Fruit fly (Drosophila melanogaster) ovary, adult (tissue): ENCODE results near the gene CG13658.

ENCODE experiments used
- CG17801 ChIP-seq: fragments of 200-800 bp; optimal IDR thresholded peaks from 2 replicates; lab custom pipeline; 2019; ENCODE audit warnings: missing biosample characterization, mild to moderate bottlenecking, missing genetic modification characterization, moderate library complexity; ENCODE audit not compliant: partially characterized antibody

CG13658 gene

DNA sequence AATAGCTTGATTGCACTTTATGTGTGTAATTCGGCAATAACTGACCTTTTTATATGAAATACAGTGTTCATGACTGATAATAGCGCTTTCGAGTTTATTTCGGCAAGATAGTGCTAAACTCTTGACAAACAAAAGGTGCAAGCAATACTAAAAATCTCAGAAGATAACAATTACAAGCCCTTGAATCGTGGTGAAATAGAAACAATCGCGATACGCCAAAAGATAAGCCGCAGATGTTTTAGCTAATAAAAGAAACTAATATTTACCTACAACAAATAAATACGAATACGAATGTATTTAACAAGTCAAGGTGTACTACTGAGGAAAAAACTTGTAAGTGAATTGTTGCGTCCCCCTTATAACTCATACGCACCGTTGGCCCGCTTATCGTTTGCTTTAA lies 12.0 kb upstream of the CG13658 start:
- TF ChIP-seq CG17801 (GFP tag; lab: Kevin White, UChicago), result peak; percentile 77

DNA sequence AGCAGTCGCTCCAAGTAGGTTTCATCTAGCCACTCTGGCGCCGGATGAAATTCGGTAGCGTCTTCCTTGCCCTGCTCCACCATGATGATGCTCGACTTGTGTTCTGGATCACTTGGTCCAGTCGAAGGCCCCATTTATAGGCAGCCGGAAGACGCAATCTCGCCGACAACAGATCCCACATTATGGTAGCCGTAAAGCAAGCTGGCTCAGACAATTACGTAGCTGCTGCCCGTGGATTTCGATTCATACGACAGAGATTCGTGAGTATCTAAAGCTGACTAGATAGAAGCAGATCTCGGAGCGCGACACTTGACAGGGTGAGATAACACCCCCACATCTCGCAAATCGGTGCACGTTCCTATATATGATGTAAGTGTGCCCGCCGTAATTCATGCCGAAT lies 10.2 kb upstream of the CG13658 start, which contains the start of gene CG10513:
Gene CG10513 (minus strand): TSS at position 101 of the 400 bp plus-strand sequence.
- TF ChIP-seq CG17801 (GFP tag; lab: Kevin White, UChicago), result no peak

DNA sequence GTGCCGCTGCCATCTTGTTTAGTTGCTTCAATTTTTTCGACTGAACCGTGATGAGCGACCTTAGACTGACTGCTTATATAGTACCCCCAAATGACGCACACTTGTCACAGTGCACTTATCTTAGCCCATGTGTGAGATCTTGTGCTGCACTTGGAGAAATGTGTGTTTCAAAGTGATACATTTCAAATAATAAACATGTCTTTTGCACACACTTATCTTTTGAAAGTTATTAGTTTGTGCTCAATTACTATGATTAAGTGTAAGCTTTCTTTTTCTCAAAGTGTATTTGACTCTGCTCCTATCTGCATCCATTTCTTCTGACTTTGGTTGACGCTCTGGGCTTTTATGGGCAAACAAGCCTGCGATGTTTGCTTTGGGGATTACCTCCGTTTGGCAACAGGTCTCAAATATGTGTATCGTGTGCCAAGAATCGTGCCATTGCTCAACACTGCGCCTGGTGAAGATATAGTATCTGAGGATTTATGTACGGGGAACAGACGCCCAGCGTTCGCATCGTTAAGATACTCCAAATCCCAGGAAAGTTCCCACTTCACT lies 7.4 kb upstream of the CG13658 start, which contains the start of gene CG10514:
Gene CG10514 (minus strand): TSS at position 51 of the 555 bp plus-strand sequence.
- TF ChIP-seq CG17801 (GFP tag; lab: Kevin White, UChicago), result no peak

DNA sequence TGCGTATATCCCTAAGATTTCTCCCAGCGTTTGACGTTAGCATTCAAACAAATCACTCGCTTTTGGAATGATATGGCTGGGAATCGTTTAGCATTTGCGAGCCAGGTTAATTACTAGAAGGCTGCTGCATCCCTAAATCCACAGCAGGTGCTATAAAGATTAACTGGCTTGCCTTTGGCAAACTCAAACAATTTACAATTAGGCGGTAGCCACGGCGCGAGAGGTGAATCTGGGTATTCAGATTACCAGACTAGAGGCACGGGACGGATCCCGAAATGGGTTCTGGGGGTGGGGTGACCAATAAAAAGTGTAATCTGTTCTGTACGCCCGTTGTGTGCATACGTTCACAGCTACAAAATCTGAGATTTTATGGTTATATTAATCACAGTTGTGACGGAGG lies 6.1 kb upstream of the CG13658 start, which contains the start of gene CG11892:
Gene CG11892 (plus strand): TSS at position 384 of the 400 bp plus-strand sequence.
- peak; percentile 29 for TF ChIP-seq CG17801 (GFP tag; lab: Kevin White, UChicago)

DNA sequence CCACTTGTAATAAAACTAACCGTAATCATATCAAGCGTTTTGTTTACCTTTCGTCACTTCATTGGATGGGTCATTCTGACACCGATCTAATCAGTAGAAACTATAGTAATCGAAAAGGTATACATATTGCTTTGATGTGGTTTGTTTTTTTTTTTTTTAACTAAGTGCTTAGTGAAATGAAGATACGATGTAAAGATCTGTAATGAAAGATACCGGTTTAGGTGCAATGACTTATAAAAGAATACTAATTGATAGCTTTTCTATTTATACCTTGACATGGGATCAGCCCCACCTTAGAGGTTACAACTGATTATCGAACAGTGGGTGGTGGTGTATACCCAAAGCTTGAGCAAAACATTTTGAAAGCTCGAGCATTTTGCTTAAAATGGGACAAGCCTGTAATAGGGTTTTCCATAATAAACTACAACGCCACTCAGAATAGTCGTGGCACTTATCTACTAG lies 4.0 kb upstream of the CG13658 start, which contains the start of gene CG31300:
Gene CG31300 (plus strand): TSS at position 412 of the 462 bp plus-strand sequence.
- TF ChIP-seq CG17801 (GFP tag; lab: Kevin White, UChicago), result no peak

DNA sequence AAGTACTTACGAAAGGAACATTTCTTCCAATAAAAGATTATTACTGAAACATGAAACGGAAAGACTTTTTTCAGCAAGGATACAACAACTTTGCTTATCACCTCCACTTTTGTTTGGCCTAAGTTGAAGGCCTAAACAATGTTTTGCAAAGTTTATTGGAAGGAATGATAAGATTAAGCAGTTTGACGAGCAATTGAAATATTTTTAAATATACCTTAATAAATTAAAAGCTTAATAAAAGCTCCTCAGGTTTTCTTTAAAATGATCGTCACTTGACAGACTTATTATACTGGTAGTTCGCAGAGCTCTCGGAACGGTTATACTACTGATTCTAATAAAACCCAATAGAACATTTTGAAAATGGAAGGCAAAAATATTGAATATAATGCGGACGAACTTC lies 2.1 kb upstream of the CG13658 start, which contains the start of gene CG31104:
Gene CG31104 (plus strand): TSS at position 301 of the 400 bp plus-strand sequence.
- no peak for TF ChIP-seq CG17801 (GFP tag; lab: Kevin White, UChicago)

DNA sequence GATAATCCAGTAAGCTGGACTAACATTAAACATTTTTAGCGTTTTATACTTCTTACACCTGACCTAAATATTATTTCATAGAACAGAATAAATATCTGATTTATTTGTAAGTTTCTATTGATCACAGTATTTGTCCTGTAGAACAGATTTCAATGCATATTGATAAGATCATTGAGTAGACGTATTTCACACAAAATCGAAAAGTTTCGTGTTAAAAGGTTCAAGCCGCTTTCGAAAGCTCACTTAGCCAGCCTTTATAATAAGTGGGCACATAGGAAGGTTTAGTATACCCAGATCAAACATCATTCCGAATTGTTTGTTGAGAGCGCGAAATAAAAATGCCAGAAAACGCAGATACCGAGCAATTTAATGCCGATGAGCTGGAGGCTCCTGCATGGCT lies 2.3 kb downstream of the CG13658 start, which contains the start of gene CG11893:
Gene CG11893 (plus strand): TSS at position 301 of the 400 bp plus-strand sequence.
- TF ChIP-seq CG17801 (GFP tag; lab: Kevin White, UChicago), result no peak

DNA sequence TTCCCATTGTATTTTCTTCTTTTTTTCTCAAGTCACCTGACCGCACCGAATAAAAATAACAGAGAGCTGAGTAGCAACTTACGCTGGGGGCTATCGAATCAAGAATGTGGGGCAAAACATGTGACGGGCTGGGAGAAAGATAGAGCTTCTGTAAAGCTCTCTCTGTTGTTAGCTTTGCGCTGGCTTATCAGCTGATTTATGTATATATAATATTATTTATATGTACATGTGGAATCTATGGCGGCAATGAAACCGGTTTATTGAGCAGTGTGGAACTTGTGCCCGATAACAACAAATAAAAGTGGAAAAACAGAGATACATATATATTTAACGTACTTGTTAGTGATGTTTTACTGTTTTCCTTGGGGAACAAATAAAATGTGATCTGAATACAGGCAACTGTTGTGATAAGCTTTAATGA lies 5.6 kb downstream of the CG13658 start, which contains the start of gene CG31098:
Gene CG31098 (minus strand): TSS at position 114 of the 421 bp plus-strand sequence.
- TF ChIP-seq CG17801 (GFP tag; lab: Kevin White, UChicago), result peak; percentile 90

DNA sequence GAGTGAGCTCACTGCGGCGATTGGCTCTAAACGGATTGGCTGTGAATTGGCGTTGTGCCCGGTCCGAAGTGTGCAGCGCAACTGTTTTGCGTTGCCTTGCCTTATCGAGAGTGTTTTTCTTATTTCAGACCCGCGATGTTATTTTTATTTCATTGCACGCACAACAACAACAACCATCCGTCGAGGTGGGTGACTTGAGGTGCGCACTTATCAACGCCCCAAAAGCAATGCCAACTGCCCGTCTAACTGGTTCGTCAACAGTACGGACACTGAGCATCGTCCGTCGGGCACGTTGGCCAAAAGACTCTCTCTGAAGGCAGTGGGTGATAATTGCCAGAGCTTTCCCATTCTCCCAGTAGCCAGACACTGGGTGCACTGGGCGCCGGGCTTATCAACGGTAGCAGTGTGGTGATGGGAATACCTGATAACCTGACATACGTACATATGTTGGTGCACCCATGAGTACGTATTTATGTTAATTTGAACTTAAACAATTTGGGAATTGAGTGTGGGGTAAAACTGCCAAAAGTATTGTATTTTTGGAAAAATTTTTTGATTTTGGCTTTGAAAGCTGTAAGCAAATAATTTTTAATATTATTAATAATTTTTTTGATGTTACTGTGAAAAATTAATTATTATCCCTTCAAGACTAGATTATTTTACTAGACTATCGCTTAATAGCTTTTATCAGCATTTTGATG lies 8.2 kb downstream of the CG13658 start, which contains the start of gene CG31102:
Gene CG31102 (minus strand): TSS at position 275 of the 701 bp plus-strand sequence.
- no peak for TF ChIP-seq CG17801 (GFP tag; lab: Kevin White, UChicago)

DNA sequence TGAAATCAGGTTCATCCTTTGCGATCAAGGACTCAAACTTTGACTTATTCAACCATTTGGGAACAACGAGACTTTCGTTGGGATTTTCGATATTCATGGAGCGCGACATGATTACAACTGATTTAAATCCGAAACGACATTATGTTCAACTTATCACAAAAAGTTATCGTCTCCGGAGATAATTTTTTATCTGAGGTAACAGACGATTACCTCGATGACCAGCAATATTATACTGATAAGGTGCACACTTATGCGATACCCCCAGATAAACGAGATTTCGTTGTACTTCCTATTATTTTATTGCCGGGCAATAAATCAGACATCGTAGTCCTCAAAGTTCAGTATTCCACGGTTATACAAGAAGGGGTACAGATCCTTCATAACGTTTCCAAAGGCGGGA lies 10.4 kb downstream of the CG13658 start, which contains the start of gene CG31097:
Gene CG31097 (minus strand): TSS at position 101 of the 400 bp plus-strand sequence.
- no peak for TF ChIP-seq CG17801 (GFP tag; lab: Kevin White, UChicago)

DNA sequence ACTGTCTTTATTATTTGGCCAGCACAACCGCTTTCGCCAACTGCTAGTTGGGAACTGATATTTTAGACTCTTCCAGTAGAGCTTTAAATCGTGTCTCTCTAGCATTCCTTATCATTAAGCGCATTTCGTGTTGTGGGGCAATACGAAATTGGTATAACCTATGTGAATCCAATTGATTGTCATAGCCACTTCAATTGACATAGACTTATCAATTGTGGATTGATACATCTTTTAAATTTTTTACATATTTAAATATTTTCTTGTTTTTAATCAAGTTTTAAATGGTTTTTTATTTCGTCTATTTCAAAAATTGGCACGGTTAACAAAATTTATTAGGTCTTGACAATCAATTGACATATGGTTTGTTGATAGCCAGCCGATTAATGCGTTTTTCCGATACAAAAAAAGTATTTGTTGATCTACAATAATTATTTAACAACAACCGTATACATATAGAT lies 12.3 kb downstream of the CG13658 start, which contains the start of gene CG31288:
Gene CG31288 (minus strand): TSS at position 51 of the 458 bp plus-strand sequence.
- TF ChIP-seq CG17801 (GFP tag; lab: Kevin White, UChicago), result no peak

DNA sequence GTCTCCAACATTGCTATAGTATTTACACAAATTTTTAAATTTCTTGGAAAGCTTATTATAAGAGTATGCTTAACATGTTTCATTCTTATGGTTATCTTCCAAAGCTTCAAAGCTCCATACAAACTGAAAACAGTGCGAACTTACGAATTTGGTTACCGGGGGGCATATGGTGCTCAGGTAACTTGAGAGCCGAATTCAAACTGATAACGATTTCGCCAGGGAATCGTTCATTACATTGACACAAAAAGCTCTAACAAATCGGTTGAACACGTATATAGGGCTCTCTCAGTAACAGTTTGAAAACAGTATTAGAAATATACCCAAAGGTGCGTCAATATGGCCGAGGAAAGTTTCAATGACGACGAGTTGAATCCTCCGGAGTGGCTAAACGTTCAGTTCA lies 13.3 kb downstream of the CG13658 start, which contains the start of gene CG13659:
Gene CG13659 (plus strand): TSS at position 317 of the 400 bp plus-strand sequence.
- TF ChIP-seq CG17801 (GFP tag; lab: Kevin White, UChicago), result no peak

DNA sequence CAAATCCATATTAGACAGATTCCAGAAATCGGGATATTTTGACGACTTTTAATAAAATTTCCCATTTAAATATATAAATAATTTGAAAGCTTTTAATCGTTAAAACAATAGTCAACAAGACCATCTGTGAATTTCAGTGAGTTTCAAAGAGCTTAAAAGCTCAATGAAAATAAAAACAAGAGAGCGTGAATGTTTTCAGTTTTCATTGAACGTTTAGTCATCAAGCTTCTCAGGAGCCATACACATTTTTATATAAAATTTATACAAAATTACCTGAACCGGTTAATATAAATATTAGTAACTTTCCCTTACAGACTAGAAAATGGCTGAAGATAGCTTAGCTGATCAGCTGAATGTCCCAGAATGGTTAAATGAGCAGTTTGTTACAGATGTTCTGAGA lies 15.0 kb downstream of the CG13658 start, which contains the start of gene CG31370:
Gene CG31370 (plus strand): TSS at position 226 of the 400 bp plus-strand sequence.
- TF ChIP-seq CG17801 (GFP tag; lab: Kevin White, UChicago), result no peak

DNA sequence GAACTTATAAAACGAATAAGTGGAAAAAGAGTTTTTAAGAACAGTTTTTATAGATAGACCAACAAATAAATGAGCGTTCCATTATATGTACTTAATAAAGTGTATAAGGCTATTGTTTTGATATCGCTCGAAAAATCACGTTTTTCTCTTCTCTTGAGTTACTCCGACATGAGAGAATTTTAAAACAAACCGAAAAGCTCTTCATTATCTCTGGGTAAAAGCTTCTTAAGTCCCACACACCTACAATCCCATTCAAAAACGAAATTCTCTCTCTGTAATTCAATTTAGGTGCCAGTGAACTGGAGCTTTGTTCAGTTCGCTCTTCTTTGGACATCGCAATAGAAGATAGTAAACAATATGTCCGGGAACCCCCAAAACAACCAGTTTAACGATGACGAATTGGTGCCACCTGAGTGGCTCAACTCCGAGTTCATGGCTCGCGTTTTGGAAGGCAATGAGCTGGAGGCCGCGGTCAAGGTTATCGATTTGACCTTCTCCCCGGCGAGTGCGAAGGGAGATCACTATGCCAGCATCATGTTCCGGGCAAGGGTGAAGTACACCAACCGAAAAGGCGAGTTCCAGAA lies 16.7 kb downstream of the CG13658 start, which contains the start of gene CG31436:
Gene CG31436 (plus strand): TSS at position 281 of the 584 bp plus-strand sequence.
- TF ChIP-seq CG17801 (GFP tag; lab: Kevin White, UChicago), result peak; percentile 3
